Worm (Caenorhabditis elegans): ENCODE measurements around the gene zchc-1A.

The zchc-1A gene

ce11 chrX:5210927-5211655 lies 36.9 kb downstream of the zchc-1A start:
- TF ChIP-seq R02D3.7 (tag; optimal IDR thresholded peaks at IDR 0.05) (no peak), elt-2 (tag; optimal IDR thresholded peaks at IDR 0.05) (peak; percentile 66)

- no peak for TF ChIP-seq nhr-25 (tag; optimal IDR thresholded peaks at IDR 0.05)
- TF ChIP-seq nhr-12 (tag; optimal IDR thresholded peaks at IDR 0.05), result no peak
- TF ChIP-seq nhr-237 (tag; optimal IDR thresholded peaks at IDR 0.05), result no peak
- TF ChIP-seq nhr-43 (tag; optimal IDR thresholded peaks at IDR 0.05; ENCODE audit: poor library complexity, severe bottlenecking), result no peak
- TF ChIP-seq nhr-76 (tag; optimal IDR thresholded peaks at IDR 0.05), result no peak
- TF ChIP-seq ztf-11 (tag; optimal IDR thresholded peaks at IDR 0.05), result no peak
- no peak for TF ChIP-seq ceh-82 (tag; optimal IDR thresholded peaks at IDR 0.05)
- no peak for TF ChIP-seq pha-4 (tag; optimal IDR thresholded peaks at IDR 0.05)
- TF ChIP-seq ama-1 (optimal IDR thresholded peaks at IDR 0.05), result no peak
- no peak for TF ChIP-seq elt-1 (tag; optimal IDR thresholded peaks at IDR 0.05)
- TF ChIP-seq sea-2 (GFP tag; optimal IDR thresholded peaks at IDR 0.05), result no peak
- TF ChIP-seq nhr-77 (tag; optimal IDR thresholded peaks at IDR 0.05), result no peak
These were observed 38.9 kb downstream of the zchc-1A start for ce11 chrX:5213032-5213431.

ce11 chrX:5213565-5213964 lies 39.4 kb downstream of the zchc-1A start:
- TF ChIP-seq pqm-1 (tag; optimal IDR thresholded peaks at IDR 0.05) (peak; percentile 98), jun-1 (tag; optimal IDR thresholded peaks at IDR 0.05) (peak; percentile 47), lsy-12 (tag; optimal IDR thresholded peaks at IDR 0.05) (no peak), ceh-28 (tag; optimal IDR thresholded peaks at IDR 0.05) (peak; percentile 29), nhr-43 (tag; optimal IDR thresholded peaks at IDR 0.05; ENCODE audit: poor library complexity, severe bottlenecking) (peak; percentile 66), pha-4 (tag; optimal IDR thresholded peaks at IDR 0.05) (peak; percentile 24), ceh-16 (tag; optimal IDR thresholded peaks at IDR 0.05) (no peak), nfya-1 (tag; optimal IDR thresholded peaks at IDR 0.05; ENCODE audit: insufficient read depth) (no peak), elt-2 (tag; optimal IDR thresholded peaks at IDR 0.05) (peak; percentile 98), fkh-10 (GFP tag; optimal IDR thresholded peaks at IDR 0.05) (no peak), skn-1 (tag; optimal IDR thresholded peaks at IDR 0.05) (peak; percentile 8)

- TF ChIP-seq elt-1 (tag; optimal IDR thresholded peaks at IDR 0.05) (no peak), egl-5 (tag; optimal IDR thresholded peaks at IDR 0.05) (no peak), egl-27 (tag; optimal IDR thresholded peaks at IDR 0.05) (no peak), nhr-28 (tag; optimal IDR thresholded peaks at IDR 0.05) (no peak), unc-39 (tag; optimal IDR thresholded peaks at IDR 0.05) (no peak), sea-2 (GFP tag; optimal IDR thresholded peaks at IDR 0.05) (no peak), nhr-23 (tag; optimal IDR thresholded peaks at IDR 0.05) (no peak), skn-1 (tag; optimal IDR thresholded peaks at IDR 0.05) (no peak), nfya-1 (tag; optimal IDR thresholded peaks at IDR 0.05; ENCODE audit: insufficient read depth) (no peak), daf-12 (tag; optimal IDR thresholded peaks at IDR 0.05) (no peak)
These were observed 40.6 kb downstream of the zchc-1A start for ce11 chrX:5214790-5215189.

- no peak for TF ChIP-seq elt-2 (tag; optimal IDR thresholded peaks at IDR 0.05)
- no peak for TF ChIP-seq unc-39 (tag; optimal IDR thresholded peaks at IDR 0.05)
- no peak for TF ChIP-seq pha-4 (tag; optimal IDR thresholded peaks at IDR 0.05)
- TF ChIP-seq hmg-11 (tag; optimal IDR thresholded peaks at IDR 0.05), result no peak
- no peak for TF ChIP-seq eor-1 (tag; optimal IDR thresholded peaks at IDR 0.05)
- TF ChIP-seq egl-5 (tag; optimal IDR thresholded peaks at IDR 0.05), result no peak
- no peak for TF ChIP-seq fos-1 (tag; optimal IDR thresholded peaks at IDR 0.05)
- no peak for TF ChIP-seq nhr-11 (tag; optimal IDR thresholded peaks at IDR 0.05)
- no peak for TF ChIP-seq ceh-9 (tag; optimal IDR thresholded peaks at IDR 0.05)
- no peak for TF ChIP-seq ztf-11 (tag; optimal IDR thresholded peaks at IDR 0.05)
- TF ChIP-seq ceh-28 (tag; optimal IDR thresholded peaks at IDR 0.05), result no peak
- no peak for TF ChIP-seq skn-1 (tag; optimal IDR thresholded peaks at IDR 0.05)
- no peak for TF ChIP-seq ZK546.5 (tag; optimal IDR thresholded peaks at IDR 0.05)
- TF ChIP-seq daf-12 (tag; optimal IDR thresholded peaks at IDR 0.05), result no peak
- no peak for TF ChIP-seq ceh-82 (tag; optimal IDR thresholded peaks at IDR 0.05)
- TF ChIP-seq pqm-1 (tag; optimal IDR thresholded peaks at IDR 0.05), result no peak
- TF ChIP-seq mml-1 (tag; optimal IDR thresholded peaks at IDR 0.05), result no peak
- no peak for TF ChIP-seq nhr-67 (tag; optimal IDR thresholded peaks at IDR 0.05)
- TF ChIP-seq elt-3 (tag; optimal IDR thresholded peaks at IDR 0.05), result no peak
These were observed 41.9 kb downstream of the zchc-1A start, which contains the start of gene hrpa-2 for ce11 chrX:5216063-5216462. hrpa-2 (plus strand) TSS chrX:5216363.

All from whole organism, L3 larva.